Worm (Caenorhabditis elegans): ENCODE data around the gene K04G7.1.

K04G7.1 gene

DNA sequence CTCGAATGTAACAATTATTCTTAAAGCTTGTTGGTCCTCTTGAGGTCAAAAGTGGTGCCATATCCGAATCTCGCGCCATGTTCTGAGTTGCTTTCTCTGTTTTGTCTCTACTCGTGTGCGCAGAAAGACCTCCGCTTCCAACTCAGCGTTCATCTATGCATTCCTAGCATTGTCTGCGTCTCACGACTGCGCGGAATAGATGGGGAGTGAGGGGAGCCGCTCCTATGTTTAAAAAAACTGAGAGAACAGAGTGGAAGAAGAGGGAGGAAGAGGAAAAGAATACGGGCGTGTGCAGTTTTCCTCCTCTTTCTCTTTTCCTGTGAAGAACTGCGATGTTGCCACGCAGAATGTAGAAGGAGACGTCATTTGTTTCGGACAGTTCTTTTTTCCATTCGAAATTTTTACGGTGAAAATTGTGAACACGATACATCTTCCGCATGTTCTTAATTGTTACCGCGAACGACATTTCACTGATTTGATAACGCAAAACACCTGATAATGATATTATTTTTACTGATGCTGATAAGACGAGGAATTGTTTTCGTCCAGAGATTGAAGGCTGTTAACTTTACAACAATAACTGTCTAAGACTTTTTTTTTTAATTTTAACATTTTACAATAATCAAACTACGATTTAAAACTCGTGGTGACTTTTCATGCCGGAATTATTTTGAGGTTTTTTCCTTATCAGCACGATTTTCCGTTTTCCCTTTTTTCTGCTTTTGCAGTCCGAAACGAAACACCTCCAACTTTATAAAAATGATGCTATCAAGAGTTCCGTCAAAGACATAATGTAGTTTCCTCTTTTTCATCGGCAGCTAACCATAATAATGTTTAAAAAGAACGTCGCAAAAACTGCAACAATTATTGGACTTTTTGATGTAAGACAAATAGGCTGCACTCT lies 4.4 kb downstream of the K04G7.1 start (continued):
- peak; percentile 39; the same call in 1 of the 2 replicates for TF ChIP-seq hmg-1.2 (GFP tag; IDR thresholded peaks at IDR 0.05)
- peak; percentile 36 for TF ChIP-seq ceh-27 (GFP tag; optimal IDR thresholded peaks at IDR 0.05)
- no peak for TF ChIP-seq ets-4 (GFP tag; optimal IDR thresholded peaks at IDR 0.05)
- no peak for TF ChIP-seq ztf-6 (GFP tag; IDR thresholded peaks at IDR 0.05)
- TF ChIP-seq him-1 (tag; optimal IDR thresholded peaks at IDR 0.05), result no peak
- TF ChIP-seq madf-6 (GFP tag; IDR thresholded peaks at IDR 0.05), result no peak
- no peak for TF ChIP-seq Y53F4B.3 (GFP tag; IDR thresholded peaks at IDR 0.05)
- TF ChIP-seq madf-10 (tag; optimal IDR thresholded peaks at IDR 0.05), result no peak
- TF ChIP-seq akir-1 (GFP tag; optimal IDR thresholded peaks at IDR 0.05), result no peak
- peak; percentile 47 for TF ChIP-seq attf-5 (GFP tag; optimal IDR thresholded peaks at IDR 0.05)

DNA sequence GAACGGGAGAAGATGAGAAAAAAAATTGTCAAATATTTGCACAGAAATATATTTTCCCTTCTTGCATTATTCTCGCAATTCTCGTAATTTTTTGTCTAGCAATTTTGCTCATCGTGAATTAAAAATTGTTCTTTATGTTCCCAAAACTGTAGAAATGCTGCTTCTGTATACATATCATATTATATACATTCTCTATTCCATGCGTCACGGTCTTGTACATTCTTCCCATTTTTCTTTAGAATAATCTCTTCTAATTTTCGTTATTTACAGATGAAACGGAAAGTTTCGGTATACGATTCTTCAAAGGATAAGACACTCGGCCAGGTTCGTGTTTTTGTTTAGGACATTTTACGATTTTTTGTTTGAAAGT lies 5.0 kb downstream of the K04G7.1 start, which contains the start of gene acs-4:
acs-4 (plus strand) TSS at position 271 of the 370 bp plus-strand sequence.
- TF ChIP-seq nhr-120 (GFP tag; IDR thresholded peaks at IDR 0.05) (no peak), egl-18 (GFP tag; IDR thresholded peaks at IDR 0.05) (no peak), F57C9.4 (tag; optimal IDR thresholded peaks at IDR 0.05) (no peak), aptf-2 (GFP tag; conservative IDR thresholded peaks at IDR 0.05) (no peak), ztf-28 (GFP tag; IDR thresholded peaks at IDR 0.05) (no peak), let-607 (tag; optimal IDR thresholded peaks at IDR 0.05) (no peak), madf-8 (GFP tag; conservative IDR thresholded peaks at IDR 0.05) (no peak), nfyb-1 (GFP tag; IDR thresholded peaks at IDR 0.05) (no peak), rec-8 (tag; optimal IDR thresholded peaks at IDR 0.05) (no peak), repo-1 (tag; optimal IDR thresholded peaks at IDR 0.05) (no peak), cebp-2 (GFP tag; IDR thresholded peaks at IDR 0.05) (no peak), F10E7.11 (tag; optimal IDR thresholded peaks at IDR 0.05) (no peak), hsf-1 (GFP tag; IDR thresholded peaks at IDR 0.05) (no peak), egl-44 (GFP tag; IDR thresholded peaks at IDR 0.05) (no peak)

DNA sequence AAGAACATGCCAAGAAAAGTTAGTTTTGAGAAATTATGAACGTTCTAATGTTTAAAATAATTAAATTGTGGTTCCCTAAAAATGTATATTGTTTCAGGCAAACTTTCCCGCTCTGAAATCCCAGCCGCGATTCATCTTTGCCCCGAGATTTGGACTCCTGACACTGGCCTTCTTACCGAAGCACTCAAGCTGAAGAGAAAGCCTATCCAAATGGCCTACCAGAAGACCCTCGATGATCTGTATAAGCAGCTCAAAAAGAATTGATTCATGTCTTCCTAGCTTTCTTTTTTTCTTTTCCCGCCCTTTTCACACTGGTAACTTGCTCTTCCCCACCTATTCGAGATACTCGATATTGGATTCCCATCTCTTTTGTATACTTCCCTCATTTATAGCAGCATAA lies 7.6 kb downstream of the K04G7.1 start:
- TF ChIP-seq ztf-22 (GFP tag; optimal IDR thresholded peaks at IDR 0.05), result no peak
- TF ChIP-seq B0336.3 (GFP tag; IDR thresholded peaks at IDR 0.05), result no peak
- no peak for TF ChIP-seq D2030.7 (GFP tag; IDR thresholded peaks at IDR 0.05)
- TF ChIP-seq snpc-1.3 (tag; optimal IDR thresholded peaks at IDR 0.05; ENCODE audit: insufficient read depth), result no peak
- TF ChIP-seq F23B12.7 (tag; optimal IDR thresholded peaks at IDR 0.05; ENCODE audit: insufficient read depth), result no peak

DNA sequence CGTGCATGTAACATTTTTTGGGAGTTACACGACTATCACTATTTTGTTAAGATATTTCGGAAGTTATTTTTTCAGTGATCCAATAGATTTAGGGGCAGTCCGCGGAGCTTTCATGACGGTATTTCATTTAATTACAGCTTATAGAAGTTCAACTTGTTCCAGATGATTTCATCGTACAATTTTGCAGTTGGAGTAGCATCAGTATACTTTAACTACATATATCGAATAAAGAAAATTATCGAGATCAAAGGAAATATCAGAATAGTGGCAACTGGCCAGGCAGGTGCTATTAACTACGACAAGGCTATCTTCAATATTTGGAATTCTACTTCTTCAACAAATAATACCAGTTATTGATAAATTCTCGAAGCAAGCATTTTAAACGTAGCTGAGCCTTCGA lies 16.0 kb downstream of the K04G7.1 start:
- TF ChIP-seq Y79H2A.3 (GFP tag; conservative IDR thresholded peaks at IDR 0.05) (no peak), mcd-1 (GFP tag; IDR thresholded peaks at IDR 0.05) (peak; percentile 41; the same call in 1 of the 2 replicates), T26A5.8 (tag; optimal IDR thresholded peaks at IDR 0.05) (no peak), athp-1 (tag; optimal IDR thresholded peaks at IDR 0.05) (peak; percentile 71), F23B12.7 (tag; optimal IDR thresholded peaks at IDR 0.05; ENCODE audit: insufficient read depth) (no peak), lin-35 (GFP tag; optimal IDR thresholded peaks at IDR 0.05) (no peak), mxl-1 (tag; optimal IDR thresholded peaks at IDR 0.05) (no peak), madf-10 (tag; optimal IDR thresholded peaks at IDR 0.05) (no peak), let-526 (GFP tag; IDR thresholded peaks at IDR 0.05) (no peak), cebp-2 (GFP tag; IDR thresholded peaks at IDR 0.05) (no peak), hmg-1.2 (GFP tag; IDR thresholded peaks at IDR 0.05) (peak; percentile 11; the same call in 1 of the 2 replicates), Y67H2A.10 (GFP tag; conservative IDR thresholded peaks at IDR 0.05) (no peak), K11D2.4 (GFP tag; IDR thresholded peaks at IDR 0.05) (no peak), ceh-58 (GFP tag; IDR thresholded peaks at IDR 0.05) (no peak), zim-3 (tag; optimal IDR thresholded peaks at IDR 0.05) (no peak), bed-1 (GFP tag; IDR thresholded peaks at IDR 0.05) (no peak), snpc-3.4 (tag; optimal IDR thresholded peaks at IDR 0.05) (peak; percentile 3), egl-44 (GFP tag; IDR thresholded peaks at IDR 0.05) (no peak), lin-54 (GFP tag; optimal IDR thresholded peaks at IDR 0.05) (peak; percentile 57)
